Fruit fly (Drosophila melanogaster): Measurements from ENCODE around the gene CG17321.
A peak's percentile ranks its signal among the peaks of the same experiment; 100 is the strongest.

CG17321 gene

DNA sequence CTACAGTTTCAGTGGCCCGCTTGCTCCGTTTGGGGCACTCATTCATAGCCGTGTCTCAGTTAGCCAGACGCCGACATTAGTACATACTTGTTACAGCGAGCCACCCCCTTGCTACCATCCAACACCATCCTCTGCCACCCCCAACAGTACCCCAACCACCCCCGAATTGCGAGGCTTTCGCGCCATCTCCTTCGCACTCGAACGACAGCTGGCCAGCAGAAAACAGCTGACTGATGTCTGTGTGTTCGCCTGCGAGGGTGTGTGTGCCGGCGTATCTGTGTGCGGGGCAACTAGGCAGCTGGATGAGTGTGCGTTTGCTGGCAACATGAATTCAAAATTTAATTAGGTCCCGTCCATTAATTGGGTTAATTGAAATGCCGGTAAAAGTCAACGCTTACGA lies 37.8 kb downstream of the CG17321 start:
- no peak for TF ChIP-seq CG9705 (GFP tag; optimal IDR thresholded peaks at IDR 0.05)
- no peak for TF ChIP-seq Myc (optimal IDR thresholded peaks at IDR 0.05)
- TF ChIP-seq woc (GFP tag; optimal IDR thresholded peaks at IDR 0.05) = no peak
- no peak for TF ChIP-seq Sp1 (GFP tag; optimal IDR thresholded peaks at IDR 0.05)
- TF ChIP-seq Dif (GFP tag; optimal IDR thresholded peaks at IDR 0.05; ENCODE audit: partially characterized antibody) = no peak

dm6 chr2L:18884783-18885182 lies 39.8 kb downstream of the CG17321 start:
- TF ChIP-seq rgr (GFP tag; optimal IDR thresholded peaks at IDR 0.05) = no peak
- TF ChIP-seq h (GFP tag; optimal IDR thresholded peaks at IDR 0.05) = no peak
- no peak for TF ChIP-seq Vsx2 (GFP tag; optimal IDR thresholded peaks at IDR 0.05; ENCODE audit: partially characterized antibody)
- TF ChIP-seq N (GFP tag; optimal IDR thresholded peaks at IDR 0.05) = no peak
- no peak for TF ChIP-seq Hr78 (GFP tag; optimal IDR thresholded peaks at IDR 0.05)
- TF ChIP-seq psq (GFP tag; optimal IDR thresholded peaks at IDR 0.05) = no peak
- TF ChIP-seq sage (GFP tag; optimal IDR thresholded peaks at IDR 0.05) = no peak
- no peak for TF ChIP-seq Jra (GFP tag; optimal IDR thresholded peaks at IDR 0.05)
- TF ChIP-seq pan (optimal IDR thresholded peaks at IDR 0.05) = no peak
- no peak for TF ChIP-seq usp (GFP tag; optimal IDR thresholded peaks at IDR 0.05)
- no peak for TF ChIP-seq OdsH (GFP tag; optimal IDR thresholded peaks at IDR 0.05)
- TF ChIP-seq CG9705 (GFP tag; optimal IDR thresholded peaks at IDR 0.05) = no peak
- TF ChIP-seq Dfd (GFP tag; optimal IDR thresholded peaks at IDR 0.05) = no peak
- TF ChIP-seq GATAd (GFP tag; optimal IDR thresholded peaks at IDR 0.05) = no peak
- TF ChIP-seq ey (GFP tag; optimal IDR thresholded peaks at IDR 0.05) = no peak

dm6 chr2L:18886904-18887303 lies 41.9 kb downstream of the CG17321 start:
- no peak for TF ChIP-seq Rel (GFP tag; optimal IDR thresholded peaks at IDR 0.05)
- no peak for TF ChIP-seq Rel (tag; optimal IDR thresholded peaks at IDR 0.05)
- no peak for TF ChIP-seq Sp1 (GFP tag; optimal IDR thresholded peaks at IDR 0.05)
- TF ChIP-seq dl (GFP tag; optimal IDR thresholded peaks at IDR 0.05; ENCODE audit: insufficient read depth in 1 of 2, partially characterized antibody in 2 of 2) = no peak

- TF ChIP-seq rgr (GFP tag; optimal IDR thresholded peaks at IDR 0.05) (peak; percentile 2), usp (GFP tag; optimal IDR thresholded peaks at IDR 0.05) (no peak), HLH106 (tag; optimal IDR thresholded peaks at IDR 0.05) (peak; percentile 37), dmrt93B (GFP tag; optimal IDR thresholded peaks at IDR 0.05) (no peak), h (GFP tag; optimal IDR thresholded peaks at IDR 0.05) (peak; percentile 12), tai (GFP tag; optimal IDR thresholded peaks at IDR 0.05) (no peak), fru (GFP tag; optimal IDR thresholded peaks at IDR 0.05) (peak; percentile 38), Sp1 (GFP tag; optimal IDR thresholded peaks at IDR 0.05) (peak; percentile 31), ey (GFP tag; optimal IDR thresholded peaks at IDR 0.05) (peak; percentile 16), foxo (GFP tag; optimal IDR thresholded peaks at IDR 0.05) (peak in 1 of 2 experiments; percentile 44), OdsH (GFP tag; optimal IDR thresholded peaks at IDR 0.05) (peak; percentile 12), Myc (optimal IDR thresholded peaks at IDR 0.05) (no peak)
Observed at dm6 chr2L:18889311-18889710, 44.3 kb downstream of the CG17321 start.

DNA sequence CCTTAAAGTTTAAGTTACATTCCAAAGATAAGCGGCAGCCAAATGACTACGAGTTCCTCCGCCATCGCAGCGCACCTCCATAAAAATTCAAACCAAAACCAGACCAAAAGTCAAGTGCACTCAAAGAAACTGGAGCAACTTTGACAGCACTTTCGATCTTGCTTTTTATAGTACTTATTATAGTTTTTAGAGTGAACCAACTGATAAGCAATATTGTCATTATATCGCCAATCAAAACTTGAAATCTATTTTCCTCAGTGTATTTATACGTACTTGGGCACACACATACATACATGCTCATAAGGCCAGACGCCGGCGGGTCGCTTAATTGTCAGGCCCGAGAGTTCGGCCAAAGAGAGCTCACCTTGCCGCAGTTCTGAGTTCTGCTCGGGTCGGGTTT lies 45.1 kb downstream of the CG17321 start:
- TF ChIP-seq pan (optimal IDR thresholded peaks at IDR 0.05) (no peak), fru (GFP tag; optimal IDR thresholded peaks at IDR 0.05) (peak; percentile 81), N (GFP tag; optimal IDR thresholded peaks at IDR 0.05) (no peak), Abd-B (GFP tag; optimal IDR thresholded peaks at IDR 0.05) (no peak), jim (GFP tag; optimal IDR thresholded peaks at IDR 0.05) (no peak), br (GFP tag; optimal IDR thresholded peaks at IDR 0.05) (peak; percentile 83), h (GFP tag; optimal IDR thresholded peaks at IDR 0.05) (peak; percentile 88), brk (GFP tag; optimal IDR thresholded peaks at IDR 0.05) (peak; percentile 57), Vsx2 (GFP tag; optimal IDR thresholded peaks at IDR 0.05; ENCODE audit: partially characterized antibody) (no peak), woc (GFP tag; optimal IDR thresholded peaks at IDR 0.05) (peak; percentile 60), dmrt93B (GFP tag; optimal IDR thresholded peaks at IDR 0.05) (peak; percentile 28), CG32264 (GFP tag; optimal IDR thresholded peaks at IDR 0.05) (peak; percentile 46), dsf (GFP tag; optimal IDR thresholded peaks at IDR 0.05; ENCODE audit: borderline replicate concordance) (no peak), Hnf4 (GFP tag; optimal IDR thresholded peaks at IDR 0.05) (peak; percentile 79), Dif (GFP tag; optimal IDR thresholded peaks at IDR 0.05; ENCODE audit: partially characterized antibody) (no peak), rgr (GFP tag; optimal IDR thresholded peaks at IDR 0.05) (peak; percentile 76), psq (GFP tag; optimal IDR thresholded peaks at IDR 0.05) (peak; percentile 55), Sp1 (GFP tag; optimal IDR thresholded peaks at IDR 0.05) (peak; percentile 69), Jra (GFP tag; optimal IDR thresholded peaks at IDR 0.05) (peak; percentile 46), sage (GFP tag; optimal IDR thresholded peaks at IDR 0.05) (peak; percentile 59), sv (GFP tag; optimal IDR thresholded peaks at IDR 0.05) (peak; percentile 64), OdsH (GFP tag; optimal IDR thresholded peaks at IDR 0.05) (peak; percentile 67), Rel (GFP tag; optimal IDR thresholded peaks at IDR 0.05) (no peak), Rel (tag; optimal IDR thresholded peaks at IDR 0.05) (peak; percentile 7), HLH106 (tag; optimal IDR thresholded peaks at IDR 0.05) (peak; percentile 75), CG9705 (GFP tag; optimal IDR thresholded peaks at IDR 0.05) (peak; percentile 38), GATAd (GFP tag; optimal IDR thresholded peaks at IDR 0.05) (no peak), lola (GFP tag; optimal IDR thresholded peaks at IDR 0.05) (no peak), Mio (GFP tag; optimal IDR thresholded peaks at IDR 0.05) (no peak), ey (GFP tag; optimal IDR thresholded peaks at IDR 0.05) (peak; percentile 83), foxo (GFP tag; optimal IDR thresholded peaks at IDR 0.05) (peak; percentile 27 to 83)
